Fruit fly (Drosophila melanogaster) whole organism, embryonic: ENCODE data around the gene dlg1.

Experiments
- Aef1 ChIP-seq: fragments of 200-800 bp; sonication (Bioruptor generic); IDR thresholded peaks from 3 replicates; pipeline ENCODE4 v1.3.6; 2022; ENCODE audit warnings: missing biosample characterization, missing genetic modification characterization
- Asciz ChIP-seq: fragments of 200-800 bp; sonication (Bioruptor generic); optimal IDR thresholded peaks from 2 replicates; lab custom pipeline; 2017; ENCODE audit warnings: missing biosample characterization, mild to moderate bottlenecking, missing genetic modification characterization, missing genetic modification reagents
- Awh ChIP-seq: fragments of 200-800 bp; sonication (Bioruptor generic); IDR thresholded peaks from 2 replicates; pipeline ENCODE4, ENCODE4 v1.3.6; 2022; ENCODE audit warnings: missing biosample characterization, missing genetic modification characterization
- Bgb ChIP-seq: fragments of 200-800 bp; sonication (Bioruptor generic); IDR thresholded peaks from 2 replicates; pipeline ENCODE4 v1.3.6; 2022; ENCODE audit warnings: missing biosample characterization, missing genetic modification characterization; ENCODE audit not compliant: partially characterized antibody
- Blimp-1 ChIP-seq: fragments of 200-800 bp; sonication (Bioruptor generic); optimal IDR thresholded peaks from 3 replicates; lab custom pipeline; 2018; ENCODE audit warnings: missing biosample characterization, missing genetic modification characterization, mild to moderate bottlenecking, moderate library complexity, missing genetic modification reagents
- CG10321 ChIP-seq: fragments of 200-800 bp; sonication (Bioruptor generic); IDR thresholded peaks from 2 replicates; pipeline ENCODE4 v1.3.6; 2022; ENCODE audit warnings: missing biosample characterization, missing genetic modification characterization
- CG10462 ChIP-seq: fragments of 200-800 bp; sonication (Bioruptor generic); optimal IDR thresholded peaks from 2 replicates; lab custom pipeline; 2016; ENCODE audit warnings: missing biosample characterization, missing genetic modification characterization
- CG10654 ChIP-seq: fragments of 200-800 bp; sonication (Bioruptor generic); optimal IDR thresholded peaks from 2 replicates; lab custom pipeline; 2016; ENCODE audit warnings: missing biosample characterization, missing genetic modification characterization
- CG11456 ChIP-seq: fragments of 200-800 bp; sonication (Bioruptor generic); IDR thresholded peaks from 3 replicates; pipeline ENCODE4 v1.3.6; 2022; ENCODE audit warnings: missing biosample characterization, missing genetic modification characterization
- CG13775 ChIP-seq: fragments of 200-800 bp; sonication (Bioruptor generic); optimal IDR thresholded peaks from 3 replicates; lab custom pipeline; 2017; ENCODE audit warnings: missing biosample characterization, mild to moderate bottlenecking, missing genetic modification characterization
- CG13894 ChIP-seq: fragments of 200-800 bp; sonication (Bioruptor generic); optimal IDR thresholded peaks from 3 replicates; lab custom pipeline; 2018; ENCODE audit warnings: missing biosample characterization, mild to moderate bottlenecking, missing genetic modification characterization, moderate library complexity
- CG14667 ChIP-seq: fragments of 200-800 bp; sonication (Bioruptor generic); IDR thresholded peaks from 2 replicates; pipeline ENCODE4 v1.3.6; 2022; ENCODE audit warnings: missing biosample characterization, missing genetic modification characterization
- CG17385 ChIP-seq: fragments of 200-800 bp; sonication (Bioruptor generic); optimal IDR thresholded peaks from 3 replicates; lab custom pipeline; 2018; ENCODE audit warnings: missing biosample characterization, mild to moderate bottlenecking, missing genetic modification characterization
- CG17912 ChIP-seq: fragments of 200-800 bp; sonication (Bioruptor generic); optimal IDR thresholded peaks from 2 replicates; lab custom pipeline; 2018; ENCODE audit warnings: missing biosample characterization, mild to moderate bottlenecking, missing genetic modification characterization
- CG2120 ChIP-seq: fragments of 200-800 bp; sonication (Bioruptor generic); optimal IDR thresholded peaks from 3 replicates; lab custom pipeline; 2016; ENCODE audit warnings: missing biosample characterization, missing genetic modification characterization
- CG2678 ChIP-seq: fragments of 200-800 bp; sonication (Bioruptor generic); optimal IDR thresholded peaks from 3 replicates; lab custom pipeline; 2019; ENCODE audit warnings: missing biosample characterization, mild to moderate bottlenecking, missing genetic modification characterization, moderate library complexity
- CG3726 ChIP-seq: fragments of 200-800 bp; sonication (Bioruptor generic); IDR thresholded peaks from 3 replicates; pipeline ENCODE4, ENCODE4 v1.3.6; 2022; ENCODE audit warnings: missing biosample characterization, missing genetic modification characterization
- CG3838 ChIP-seq: fragments of 200-800 bp; sonication (Bioruptor generic); optimal IDR thresholded peaks from 3 replicates; lab custom pipeline; 2016; ENCODE audit warnings: missing biosample characterization, missing genetic modification characterization
- CG6272 ChIP-seq: fragments of 200-800 bp; sonication (Bioruptor generic); IDR thresholded peaks from 2 replicates; pipeline ENCODE4 v1.3.6; 2022; ENCODE audit warnings: missing biosample characterization, missing genetic modification characterization
- CG6765 ChIP-seq: fragments of 200-800 bp; sonication (Bioruptor generic); optimal IDR thresholded peaks from 3 replicates; lab custom pipeline; 2017; ENCODE audit warnings: missing biosample characterization, mild to moderate bottlenecking, missing genetic modification characterization
- CG6813 ChIP-seq: fragments of 200-800 bp; sonication (Bioruptor generic); optimal IDR thresholded peaks from 2 replicates; lab custom pipeline; 2017; ENCODE audit warnings: missing biosample characterization, missing genetic modification characterization, mild to moderate bottlenecking, moderate library complexity, missing genetic modification reagents
- CG7556 ChIP-seq: fragments of 200-800 bp; sonication (Bioruptor generic); optimal IDR thresholded peaks from 2 replicates; lab custom pipeline; 2017; ENCODE audit warnings: missing biosample characterization, mild to moderate bottlenecking, missing genetic modification characterization
- CG9727 ChIP-seq: fragments of 200-800 bp; sonication (Bioruptor generic); optimal IDR thresholded peaks from 3 replicates; lab custom pipeline; 2017; ENCODE audit warnings: missing biosample characterization, mild to moderate bottlenecking, missing genetic modification characterization
- CG9932 ChIP-seq: fragments of 200-800 bp; sonication (Bioruptor generic); IDR thresholded peaks from 2 replicates; pipeline ENCODE4 v1.3.6; 2022; ENCODE audit warnings: missing biosample characterization, missing genetic modification characterization
- CkIIα-i1 ChIP-seq: fragments of 200-800 bp; sonication (Bioruptor generic); IDR thresholded peaks from 2 replicates; pipeline ENCODE4 v1.3.6; 2022; ENCODE audit warnings: missing biosample characterization, missing genetic modification characterization
- Dbx ChIP-seq: fragments of 200-800 bp; sonication (Bioruptor generic); IDR thresholded peaks from 3 replicates; pipeline ENCODE4 v1.3.6; 2022; ENCODE audit warnings: missing biosample characterization, missing genetic modification characterization
- Dip3 ChIP-seq: fragments of 200-800 bp; sonication (Bioruptor generic); optimal IDR thresholded peaks from 3 replicates; lab custom pipeline; 2016; ENCODE audit warnings: missing biosample characterization, missing genetic modification characterization
- Hr51 ChIP-seq, 2 experiments: fragments of 200-800 bp; sonication (Bioruptor generic); optimal IDR thresholded peaks; 2 replicates in 1 of 2; 3 replicates in 1 of 2; lab custom pipeline; 2016 to 2018; ENCODE audit warnings: missing biosample characterization in 2 of 2, missing genetic modification characterization in 2 of 2, mild to moderate bottlenecking in 1 of 2, moderate library complexity in 1 of 2
- Med ChIP-seq: fragments of 200-800 bp; sonication (Bioruptor generic); peaks from one replicate; lab custom pipeline; 2016; ENCODE audit warnings: missing biosample characterization, missing genetic modification characterization, mild to moderate bottlenecking, inconsistent platforms, moderate library complexity
- Meics ChIP-seq: fragments of 200-800 bp; sonication (Bioruptor generic); optimal IDR thresholded peaks from 2 replicates; lab custom pipeline; 2017; ENCODE audit warnings: missing biosample characterization, mild to moderate bottlenecking, missing genetic modification characterization
- NFAT ChIP-seq: fragments of 200-800 bp; sonication (Bioruptor generic); IDR thresholded peaks from 2 replicates; pipeline ENCODE4 v1.3.6; 2022; ENCODE audit warnings: missing biosample characterization, missing genetic modification characterization
- Oaz ChIP-seq: fragments of 200-800 bp; sonication (Bioruptor generic); IDR thresholded peaks from 2 replicates; pipeline ENCODE4 v1.3.6; 2022; ENCODE audit warnings: missing biosample characterization, missing genetic modification characterization
- PHDP ChIP-seq: fragments of 200-800 bp; sonication (Bioruptor generic); optimal IDR thresholded peaks from 3 replicates; lab custom pipeline; 2018; ENCODE audit warnings: missing biosample characterization, mild to moderate bottlenecking, missing genetic modification characterization, moderate library complexity
- Taf1 ChIP-seq: fragments of 200-800 bp; sonication (Bioruptor generic); IDR thresholded peaks from 2 replicates; pipeline ENCODE4 v1.3.6; 2022; ENCODE audit warnings: missing biosample characterization, missing genetic modification characterization
- ab ChIP-seq: fragments of 200-800 bp; sonication (Bioruptor generic); optimal IDR thresholded peaks from 2 replicates; lab custom pipeline; 2016; ENCODE audit warnings: missing biosample characterization, missing genetic modification characterization
- abd-A ChIP-seq: fragments of 200-800 bp; sonication (Bioruptor generic); optimal IDR thresholded peaks from 3 replicates; lab custom pipeline; 2019; ENCODE audit warnings: missing biosample characterization, mild to moderate bottlenecking, missing genetic modification characterization, moderate library complexity
- chif ChIP-seq, 2 experiments: fragments of 200-800 bp; sonication (Bioruptor generic); optimal IDR thresholded peaks; 3 replicates each; lab custom pipeline; 2016; ENCODE audit warnings: missing biosample characterization in 2 of 2, missing genetic modification characterization in 2 of 2
- chn ChIP-seq: fragments of 200-800 bp; sonication (Bioruptor generic); optimal IDR thresholded peaks from 2 replicates; lab custom pipeline; 2016; ENCODE audit warnings: missing biosample characterization, missing genetic modification characterization
- da ChIP-seq: fragments of 200-800 bp; sonication (Bioruptor generic); optimal IDR thresholded peaks from 2 replicates; lab custom pipeline; 2016; ENCODE audit warnings: missing biosample characterization, missing genetic modification characterization
- dpn ChIP-seq, 2 experiments: fragments of 200-800 bp; sonication (Bioruptor generic); optimal IDR thresholded peaks; 3 replicates each; lab custom pipeline; 2016; ENCODE audit warnings: missing biosample characterization in 2 of 2, missing genetic modification characterization in 2 of 2
- exex ChIP-seq: fragments of 200-800 bp; sonication (Bioruptor generic); optimal IDR thresholded peaks from 4 replicates; lab custom pipeline; 2018; ENCODE audit warnings: missing biosample characterization, mild to moderate bottlenecking, missing genetic modification characterization, moderate library complexity
- mam ChIP-seq: fragments of 200-800 bp; sonication (Bioruptor generic); optimal IDR thresholded peaks from 3 replicates; lab custom pipeline; 2016; ENCODE audit warnings: missing biosample characterization, missing genetic modification characterization
- scrt ChIP-seq: fragments of 200-800 bp; sonication (Bioruptor generic); optimal IDR thresholded peaks from 2 replicates; lab custom pipeline; 2018; ENCODE audit warnings: missing biosample characterization, mild to moderate bottlenecking, missing genetic modification characterization, moderate library complexity
- sens-2 ChIP-seq: fragments of 200-800 bp; sonication (Bioruptor generic); IDR thresholded peaks from 2 replicates; pipeline ENCODE4 v1.3.6; 2022; ENCODE audit warnings: missing biosample characterization, missing genetic modification characterization
- sob ChIP-seq: fragments of 200-800 bp; sonication (Bioruptor generic); IDR thresholded peaks from 2 replicates; pipeline ENCODE4 v1.3.6; 2022; ENCODE audit warnings: missing biosample characterization, missing genetic modification characterization
- sqz ChIP-seq: fragments of 200-800 bp; sonication (Bioruptor generic); optimal IDR thresholded peaks from 3 replicates; lab custom pipeline; 2018; ENCODE audit warnings: missing biosample characterization, mild to moderate bottlenecking, missing genetic modification characterization
- tgo ChIP-seq: fragments of 200-800 bp; sonication (Bioruptor generic); IDR thresholded peaks from 3 replicates; pipeline ENCODE4 v1.3.6; 2022; ENCODE audit warnings: missing biosample characterization, missing genetic modification characterization
- tx ChIP-seq: fragments of 200-800 bp; sonication (Bioruptor generic); optimal IDR thresholded peaks from 2 replicates; lab custom pipeline; 2016; ENCODE audit warnings: missing biosample characterization, missing genetic modification characterization
- wdn ChIP-seq: fragments of 200-800 bp; sonication (Bioruptor generic); IDR thresholded peaks from 2 replicates; pipeline ENCODE4 v1.3.6; 2022; ENCODE audit warnings: missing biosample characterization, missing genetic modification characterization
- zf30C ChIP-seq: fragments of 200-800 bp; sonication (Bioruptor generic); optimal IDR thresholded peaks from 3 replicates; lab custom pipeline; 2018; ENCODE audit warnings: missing biosample characterization, mild to moderate bottlenecking, missing genetic modification characterization

Gene dlg1

DNA sequence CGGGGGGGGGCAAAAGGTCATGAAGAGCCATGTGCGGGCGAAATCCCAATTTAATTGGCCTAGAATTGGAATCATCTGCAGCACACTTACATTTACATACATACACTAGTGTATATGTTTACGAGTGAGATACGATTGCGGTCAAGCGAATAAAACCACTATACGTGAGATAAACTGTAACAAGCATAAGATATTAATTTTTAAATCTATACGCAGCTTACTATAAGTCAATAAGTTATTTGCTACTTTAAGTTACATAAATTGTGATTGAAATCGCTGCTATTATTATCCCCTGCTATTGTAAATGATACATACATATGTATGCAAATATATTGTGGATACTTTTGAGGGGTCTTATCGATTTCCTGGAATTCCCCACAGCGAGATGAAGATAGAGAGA, 9.7 kb downstream of the dlg1 start (continued):
- TF ChIP-seq CG17385 (GFP tag; lab: Kevin White, UChicago) (peak; percentile 48), CG13775 (GFP tag; lab: Kevin White, UChicago) (no peak), sqz (GFP tag; lab: Kevin White, UChicago) (peak; percentile 3), zf30C (no peak), chif (GFP tag; optimal IDR thresholded peaks at IDR 0.05; lab: Kevin White, UChicago) (no peak), Hr51 (GFP tag; optimal IDR thresholded peaks at IDR 0.05; lab: Kevin White, UChicago) (peak in 1 of 2 experiments; percentile 58), sob (GFP tag; lab: Robert Waterston, UW) (peak; percentile 61; the same call in 1 of the 2 replicates), CG10654 (GFP tag; lab: Kevin White, UChicago) (no peak), Meics (GFP tag; lab: Kevin White, UChicago) (peak; percentile 47), Bgb (GFP tag; lab: Robert Waterston, UW) (no peak), CG2678 (peak; percentile 72), abd-A (no peak), CG11456 (0 out of 3 replicates have a peak, but pooled peaks have one; percentile 50), CG7556 (GFP tag; lab: Kevin White, UChicago) (peak; percentile 33), tgo (peak; percentile 48; the same call in 2 of the 3 replicates), CG14667 (GFP tag; lab: Robert Waterston, UW) (peak; percentile 29; the same call in 1 of the 2 replicates), CG3838 (GFP tag; lab: Kevin White, UChicago) (no peak), ab (no peak), CG10462 (no peak), dpn (GFP tag; optimal IDR thresholded peaks at IDR 0.05; lab: Kevin White, UChicago) (peak in 1 of 2 experiments; percentile 4), PHDP (tag; lab: Kevin White, UChicago) (peak; percentile 57), CG2120 (GFP tag; lab: Kevin White, UChicago) (peak; percentile 39), chn (GFP tag; lab: Kevin White, UChicago) (no peak), CG6272 (GFP tag; lab: Robert Waterston, UW) (no peak), mam (GFP tag; lab: Kevin White, UChicago) (peak; percentile 50), CG13894 (tag; lab: Kevin White, UChicago) (peak; percentile 54), Blimp-1 (peak; percentile 32), exex (tag; lab: Kevin White, UChicago) (no peak), CG3726 (no peak), wdn (GFP tag; lab: Robert Waterston, UW) (0 out of 2 replicates have a peak, but pooled peaks have one; percentile 10), Dbx (GFP tag; lab: Robert Waterston, UW) (peak; percentile 58; the same call in 2 of the 3 replicates), Oaz (GFP tag; lab: Robert Waterston, UW) (peak; percentile 40; the same call in 1 of the 2 replicates), Aef1 (GFP tag; lab: Robert Waterston, UW) (peak; percentile 40; the same call in 1 of the 3 replicates), CG6765 (peak; percentile 1), CG6813 (peak; percentile 19), Asciz (GFP tag; lab: Kevin White, UChicago) (peak; percentile 15), Awh (GFP tag; lab: Robert Waterston, UW) (0 out of 2 replicates have a peak, but pooled peaks have one; percentile 24), Med (peak; percentile 80), CG10321 (peak; percentile 33; the same call in 1 of the 2 replicates), sens-2 (GFP tag; lab: Robert Waterston, UW) (0 out of 2 replicates have a peak, but pooled peaks have one; percentile 15), CG9932 (GFP tag; lab: Robert Waterston, UW) (peak; percentile 41), da (GFP tag; lab: Kevin White, UChicago) (no peak), Taf1 (GFP tag; lab: Robert Waterston, UW) (peak; percentile 40; the same call in 1 of the 2 replicates), CG9727 (peak; percentile 3), NFAT (GFP tag; lab: Robert Waterston, UW) (peak; percentile 42; the same call in 1 of the 2 replicates), scrt (GFP tag; lab: Kevin White, UChicago) (peak; percentile 39), Dip3 (no peak), CkIIα-i1 (GFP tag; lab: Robert Waterston, UW) (no peak), CG17912 (GFP tag; lab: Kevin White, UChicago) (peak; percentile 14), tx (GFP tag; lab: Kevin White, UChicago) (no peak)
